Fruit fly (Drosophila melanogaster): ENCODE data around the gene PIG-H.

DNA sequence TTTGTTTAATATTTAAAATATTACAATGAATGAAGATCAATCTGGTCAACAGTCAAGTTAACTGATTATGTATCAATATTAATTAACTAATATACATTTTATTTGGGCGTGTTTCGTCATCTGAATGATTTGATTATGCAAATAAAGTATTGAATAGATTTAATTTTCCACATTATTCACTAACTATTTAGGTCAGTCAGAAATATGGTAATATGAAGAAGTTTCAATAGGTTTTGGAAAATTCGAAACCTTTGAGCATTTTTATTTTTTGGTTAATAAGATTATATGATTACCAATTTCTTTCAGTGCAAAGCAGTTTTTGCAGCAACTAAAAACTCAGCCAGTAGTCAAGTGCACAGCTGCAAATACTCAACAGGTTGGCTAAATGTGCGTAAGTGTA, 7.5 kb upstream of the PIG-H start:
- TF ChIP-seq CTCF (optimal IDR thresholded peaks at IDR 0.05) (no peak), CG8478 (optimal IDR thresholded peaks at IDR 0.05) (no peak)

Data from S2 (cell line).